Fruit fly (Drosophila melanogaster) whole organism, adult: ENCODE measurements around the gene CG17570.

Experiments
- CG1620 ChIP-seq: fragments of 200-800 bp; sonication (Bioruptor generic); optimal IDR thresholded peaks from 2 replicates; lab custom pipeline; 2016; ENCODE audit warnings: missing biosample characterization, missing genetic modification characterization
- Hr96 ChIP-seq: fragments of 200-800 bp; sonication (Bioruptor generic); optimal IDR thresholded peaks from 2 replicates; lab custom pipeline; 2016; ENCODE audit warnings: missing biosample characterization, missing genetic modification characterization
- kay ChIP-seq: fragments of 200-800 bp; sonication (Bioruptor generic); peaks from one replicate; lab custom pipeline; 2016; ENCODE audit warnings: missing biosample characterization, missing genetic modification characterization, borderline replicate concordance

DNA sequence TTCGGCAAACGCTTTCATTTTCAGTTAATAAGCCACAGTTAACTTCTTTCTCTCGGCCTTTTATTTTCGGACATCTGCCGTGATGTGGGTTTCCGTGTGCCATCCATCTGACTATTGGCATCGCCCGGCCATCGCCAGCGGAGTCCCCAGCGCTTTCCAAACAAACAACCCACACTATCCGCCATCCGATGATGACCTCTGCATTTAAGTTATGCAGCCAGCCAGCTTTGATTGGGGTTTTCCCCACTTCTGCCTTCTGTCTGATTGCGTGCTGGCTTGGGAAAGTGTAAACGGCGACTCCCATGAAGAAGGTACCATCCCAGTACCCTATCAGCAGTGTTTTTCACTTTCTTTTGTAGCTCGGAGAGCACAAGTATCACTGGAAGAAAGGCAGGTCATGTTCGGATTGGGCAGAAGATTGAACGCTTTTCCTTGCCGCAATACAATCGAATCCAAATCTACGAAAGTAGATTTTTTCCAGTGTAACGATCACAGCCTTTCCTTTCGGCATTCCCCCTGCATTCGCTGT lies 49.0 kb upstream of the CG17570 start:
- TF ChIP-seq CG1620 (no peak), kay (GFP tag; lab: Kevin White, UChicago) (no peak), Hr96 (GFP tag; lab: Kevin White, UChicago) (no peak)
